Worm (Caenorhabditis elegans) whole organism, L1 larva: ENCODE measurements around the gene pal-1.

ENCODE experiments used
- ceh-82 ChIP-seq, 3 experiments: fragments of 150-350 bp in 1 of 3; sonication (generic microtip) in 2 of 3; optimal IDR thresholded peaks; 2 replicates each; lab custom pipeline; 2014 to 2017; ENCODE audit warnings: missing biosample characterization in 3 of 3, missing genetic modification characterization in 3 of 3
- ceh-88 ChIP-seq: fragments of 200-800 bp; sonication (Bioruptor generic); IDR thresholded peaks from 2 replicates; pipeline ENCODE4 v1.3.6; 2022; ENCODE audit warnings: missing genetic modification characterization, missing compliant biosample characterization
- dpl-1 ChIP-seq, 3 experiments: fragments of 150-350 bp in 2 of 3; sonication (generic microtip) in 1 of 3; optimal IDR thresholded peaks; 2 replicates each; lab custom pipeline; 2014 to 2017; ENCODE audit warnings: missing biosample characterization in 3 of 3, missing genetic modification characterization in 3 of 3, missing genetic modification reagents in 3 of 3
- egl-27 ChIP-seq, 2 experiments: fragments of 150-350 bp in 1 of 2; sonication (generic microtip); optimal IDR thresholded peaks; 3 replicates each; lab custom pipeline; 2017 to 2018; ENCODE audit warnings: missing biosample characterization in 2 of 2, missing genetic modification characterization in 2 of 2, missing genetic modification reagents in 2 of 2
- fkh-10 ChIP-seq: sonication (generic microtip); optimal IDR thresholded peaks from 2 replicates; lab custom pipeline; 2017; ENCODE audit warnings: missing biosample characterization, missing genetic modification reagents, missing genetic modification characterization
- lir-3 ChIP-seq: sonication (generic microtip); optimal IDR thresholded peaks from 2 replicates; lab custom pipeline; 2016; ENCODE audit warnings: mild to moderate bottlenecking, missing genetic modification characterization, moderate library complexity, missing compliant biosample characterization; ENCODE audit not compliant: poor library complexity
- nhr-47 ChIP-seq: sonication (generic microtip); optimal IDR thresholded peaks from 2 replicates; lab custom pipeline; 2016; ENCODE audit warnings: mild to moderate bottlenecking, missing genetic modification characterization, moderate library complexity, missing compliant biosample characterization
- nhr-76 ChIP-seq: sonication (generic microtip); optimal IDR thresholded peaks from 2 replicates; lab custom pipeline; 2017; ENCODE audit warnings: missing biosample characterization, missing genetic modification characterization
- nhr-77 ChIP-seq: fragments of 150-350 bp; optimal IDR thresholded peaks from 2 replicates; lab custom pipeline; 2014; ENCODE audit warnings: missing biosample characterization, missing genetic modification characterization
- unc-130 ChIP-seq: fragments of 150-350 bp; optimal IDR thresholded peaks from 2 replicates; lab custom pipeline; 2017; ENCODE audit warnings: missing biosample characterization, missing genetic modification characterization, inconsistent platforms
- ztf-11 ChIP-seq, 2 experiments: sonication (generic microtip); optimal IDR thresholded peaks; 2 replicates each; lab custom pipeline; 2016 to 2017; ENCODE audit warnings: missing genetic modification characterization in 2 of 2, missing biosample characterization in 1 of 2, missing compliant biosample characterization in 1 of 2

ce11 chrIII:4763509-4763908 lies 45.9 kb downstream of the pal-1 start, which contains the start of gene B0393.4:
- TF ChIP-seq ceh-82 (tag; optimal IDR thresholded peaks at IDR 0.05; lab: Kevin White, UChicago) (no peak), lir-3 (tag; lab: Kevin White, UChicago) (no peak), nhr-47 (tag; lab: Kevin White, UChicago) (no peak), egl-27 (tag; optimal IDR thresholded peaks at IDR 0.05; lab: Kevin White, UChicago) (no peak), ceh-88 (no peak), nhr-76 (tag; lab: Kevin White, UChicago) (no peak), unc-130 (tag; lab: Kevin White, UChicago) (no peak), ztf-11 (tag; optimal IDR thresholded peaks at IDR 0.05; lab: Kevin White, UChicago) (no peak), fkh-10 (no peak), dpl-1 (GFP tag; optimal IDR thresholded peaks at IDR 0.05; lab: Kevin White, UChicago) (no peak), nhr-77 (no peak)
